Fruit fly (Drosophila melanogaster): ENCODE results near the gene Vps4.

Gene Vps4

dm6 chrX:17917564-17918233 lies 10.2 kb downstream of the Vps4 start:
- no peak for TF ChIP-seq noc (tag; optimal IDR thresholded peaks at IDR 0.05)

dm6 chrX:17924034-17924433 lies 16.5 kb downstream of the Vps4 start:
- no peak for TF ChIP-seq noc (tag; optimal IDR thresholded peaks at IDR 0.05)

dm6 chrX:17940677-17941076 lies 33.2 kb downstream of the Vps4 start:
- no peak for TF ChIP-seq noc (tag; optimal IDR thresholded peaks at IDR 0.05)
